Worm (Caenorhabditis elegans) whole organism, L3 larva: ENCODE results near the gene casy-1.
A peak's percentile ranks its signal among the peaks of the same experiment; 100 is the strongest.

ENCODE experiments used
- R02D3.7 ChIP-seq: fragments of 150-350 bp; optimal IDR thresholded peaks from 2 replicates; lab custom pipeline; 2014; ENCODE audit warnings: missing biosample characterization, missing genetic modification characterization
- aly-2 ChIP-seq: fragments of 150-350 bp; optimal IDR thresholded peaks from 2 replicates; lab custom pipeline; 2014; ENCODE audit warnings: missing biosample characterization, missing genetic modification characterization
- ama-1 ChIP-seq: fragments of 150-350 bp; optimal IDR thresholded peaks from 2 replicates; lab custom pipeline; 2018
- ceh-16 ChIP-seq: sonication (generic microtip); optimal IDR thresholded peaks from 2 replicates; lab custom pipeline; 2017; ENCODE audit warnings: missing biosample characterization, missing genetic modification characterization
- ceh-28 ChIP-seq: fragments of 150-350 bp; optimal IDR thresholded peaks from 2 replicates; lab custom pipeline; 2014; ENCODE audit warnings: missing biosample characterization, missing genetic modification reagents, missing genetic modification characterization
- ceh-82 ChIP-seq: fragments of 150-350 bp; optimal IDR thresholded peaks from 2 replicates; lab custom pipeline; 2014; ENCODE audit warnings: missing biosample characterization, missing genetic modification characterization
- ceh-9 ChIP-seq: sonication (generic microtip); optimal IDR thresholded peaks from 2 replicates; lab custom pipeline; 2018; ENCODE audit warnings: missing biosample characterization, missing genetic modification characterization
- daf-12 ChIP-seq: fragments of 150-350 bp; optimal IDR thresholded peaks from 2 replicates; lab custom pipeline; 2014; ENCODE audit warnings: missing biosample characterization, missing genetic modification reagents, missing genetic modification characterization
- egl-5 ChIP-seq: fragments of 150-350 bp; optimal IDR thresholded peaks from 2 replicates; lab custom pipeline; 2017; ENCODE audit warnings: missing biosample characterization, missing genetic modification reagents, missing genetic modification characterization, inconsistent platforms
- elt-1 ChIP-seq: fragments of 150-350 bp; optimal IDR thresholded peaks from 2 replicates; lab custom pipeline; 2014; ENCODE audit warnings: missing biosample characterization, missing genetic modification characterization
- elt-3 ChIP-seq, 3 experiments: fragments of 150-350 bp in 1 of 3; sonication (generic microtip) in 2 of 3; optimal IDR thresholded peaks; 2 replicates in 2 of 3; 4 replicates in 1 of 3; lab custom pipeline; 2014 to 2017; ENCODE audit warnings: missing biosample characterization in 3 of 3, missing genetic modification characterization in 3 of 3
- eor-1 ChIP-seq, 2 experiments: fragments of 150-350 bp; optimal IDR thresholded peaks; 2 replicates each; lab custom pipeline; 2014 to 2018; ENCODE audit warnings: missing biosample characterization in 2 of 2, missing genetic modification characterization in 2 of 2
- fkh-10 ChIP-seq: sonication (generic microtip); optimal IDR thresholded peaks from 2 replicates; lab custom pipeline; 2017; ENCODE audit warnings: missing biosample characterization, missing genetic modification reagents, missing genetic modification characterization
- fkh-2 ChIP-seq: fragments of 150-350 bp; optimal IDR thresholded peaks from 2 replicates; lab custom pipeline; 2014; ENCODE audit warnings: missing biosample characterization, missing genetic modification reagents, missing genetic modification characterization
- fos-1 ChIP-seq: fragments of 150-350 bp; optimal IDR thresholded peaks from 2 replicates; lab custom pipeline; 2014; ENCODE audit warnings: missing biosample characterization, missing genetic modification characterization
- hmg-11 ChIP-seq: sonication (generic microtip); optimal IDR thresholded peaks from 2 replicates; lab custom pipeline; 2016; ENCODE audit warnings: missing genetic modification characterization, missing compliant biosample characterization
- jun-1 ChIP-seq: fragments of 150-350 bp; optimal IDR thresholded peaks from 2 replicates; lab custom pipeline; 2014; ENCODE audit warnings: missing biosample characterization, missing genetic modification reagents, missing genetic modification characterization
- lin-15B ChIP-seq: fragments of 150-350 bp; optimal IDR thresholded peaks from 2 replicates; lab custom pipeline; 2014; ENCODE audit warnings: missing biosample characterization, missing genetic modification characterization
- lsy-12 ChIP-seq: sonication (generic microtip); optimal IDR thresholded peaks from 2 replicates; lab custom pipeline; 2016; ENCODE audit warnings: mild to moderate bottlenecking, missing genetic modification characterization, missing compliant biosample characterization
- mml-1 ChIP-seq: fragments of 150-350 bp; sonication (generic microtip); optimal IDR thresholded peaks from 3 replicates; lab custom pipeline; 2014; ENCODE audit warnings: missing biosample characterization, missing genetic modification characterization
- nfya-1 ChIP-seq: sonication (generic microtip); optimal IDR thresholded peaks from 2 replicates; lab custom pipeline; 2017; ENCODE audit warnings: missing genetic modification characterization, mild to moderate bottlenecking, missing compliant biosample characterization, antibody characterized with exemption, moderate library complexity; ENCODE audit not compliant: insufficient read depth
- nhr-11 ChIP-seq: fragments of 150-350 bp; optimal IDR thresholded peaks from 2 replicates; lab custom pipeline; 2014; ENCODE audit warnings: missing biosample characterization, missing genetic modification characterization
- nhr-12 ChIP-seq: fragments of 150-350 bp; optimal IDR thresholded peaks from 2 replicates; lab custom pipeline; 2014; ENCODE audit warnings: missing biosample characterization, missing genetic modification characterization
- nhr-237 ChIP-seq: fragments of 150-350 bp; optimal IDR thresholded peaks from 2 replicates; lab custom pipeline; 2014; ENCODE audit warnings: missing biosample characterization, missing genetic modification characterization
- nhr-25 ChIP-seq: sonication (generic microtip); optimal IDR thresholded peaks from 2 replicates; lab custom pipeline; 2017; ENCODE audit warnings: missing biosample characterization, missing genetic modification characterization
- nhr-28 ChIP-seq: fragments of 150-350 bp; optimal IDR thresholded peaks from 2 replicates; lab custom pipeline; 2014; ENCODE audit warnings: missing biosample characterization, missing genetic modification characterization
- nhr-76 ChIP-seq: fragments of 150-350 bp; sonication (generic microtip); optimal IDR thresholded peaks from 5 replicates; lab custom pipeline; 2014; ENCODE audit warnings: missing biosample characterization, missing genetic modification characterization
- nhr-77 ChIP-seq: fragments of 150-350 bp; optimal IDR thresholded peaks from 2 replicates; lab custom pipeline; 2014; ENCODE audit warnings: missing biosample characterization, missing genetic modification characterization
- pqm-1 ChIP-seq: fragments of 150-350 bp; optimal IDR thresholded peaks from 2 replicates; lab custom pipeline; 2017; ENCODE audit warnings: missing biosample characterization, missing genetic modification characterization, inconsistent platforms
- skn-1 ChIP-seq: fragments of 150-350 bp; optimal IDR thresholded peaks from 2 replicates; lab custom pipeline; 2014; ENCODE audit warnings: missing biosample characterization, missing genetic modification characterization
- snpc-4 ChIP-seq: fragments of 150-350 bp; optimal IDR thresholded peaks from 2 replicates; lab custom pipeline; 2014; ENCODE audit warnings: missing biosample characterization, missing genetic modification characterization
- tbx-2 ChIP-seq: sonication (generic microtip); optimal IDR thresholded peaks from 2 replicates; lab custom pipeline; 2016; ENCODE audit warnings: mild to moderate bottlenecking, missing genetic modification characterization, missing compliant biosample characterization
- unc-62 ChIP-seq: fragments of 150-350 bp; sonication (generic microtip); optimal IDR thresholded peaks from 4 replicates; lab custom pipeline; 2014; ENCODE audit warnings: missing biosample characterization, missing genetic modification reagents, missing genetic modification characterization
- ztf-11 ChIP-seq: fragments of 150-350 bp; optimal IDR thresholded peaks from 2 replicates; lab custom pipeline; 2014; ENCODE audit warnings: missing biosample characterization, missing genetic modification characterization
- ztf-4 ChIP-seq: fragments of 150-350 bp; optimal IDR thresholded peaks from 2 replicates; lab custom pipeline; 2014; ENCODE audit warnings: missing biosample characterization, missing genetic modification characterization

The casy-1 gene

DNA sequence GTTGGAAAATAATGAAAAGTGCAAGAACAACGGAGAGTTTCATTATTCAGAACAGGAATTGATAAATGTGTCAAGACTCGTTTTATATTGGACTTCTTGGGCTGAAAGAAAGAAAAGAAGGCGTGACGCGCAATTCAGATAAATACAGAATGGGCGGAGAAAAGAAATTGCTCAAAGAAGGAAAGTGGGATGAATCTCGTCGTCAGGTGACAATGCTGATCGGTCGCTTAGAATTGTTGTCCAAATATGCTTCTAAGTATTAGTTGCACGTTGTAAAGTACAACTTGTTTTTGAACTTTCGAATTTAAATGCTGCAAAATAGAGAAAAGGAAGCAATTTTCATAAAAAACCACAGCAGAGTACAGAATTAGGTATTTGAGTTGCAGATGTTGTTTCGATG is 34.2 kb upstream of the casy-1 start, which contains the start of gene ins-3:
TSS of gene ins-3 (minus strand) at position 101 of the 400 bp plus-strand sequence.
- TF ChIP-seq ceh-82 (no peak), nhr-25 (tag; lab: Kevin White, UChicago) (no peak), daf-12 (no peak), nhr-28 (tag; lab: Kevin White, UChicago) (no peak), R02D3.7 (tag; lab: Kevin White, UChicago) (no peak), ama-1 (lab: Kevin White, UChicago) (no peak), ceh-28 (no peak), fkh-2 (no peak), lin-15B (no peak), aly-2 (no peak), eor-1 (tag; optimal IDR thresholded peaks at IDR 0.05; lab: Kevin White, UChicago) (no peak), tbx-2 (tag; lab: Kevin White, UChicago) (no peak)

- TF ChIP-seq nhr-28 (tag; lab: Kevin White, UChicago) (no peak), nfya-1 (tag; lab: Kevin White, UChicago) (no peak), mml-1 (tag; lab: Kevin White, UChicago) (no peak), nhr-12 (tag; lab: Kevin White, UChicago) (no peak), pqm-1 (tag; lab: Kevin White, UChicago) (no peak), ceh-28 (no peak), lsy-12 (tag; lab: Kevin White, UChicago) (no peak)
Measured at ce11 chrII:5988224-5988623, 31.7 kb upstream of the casy-1 start, which contains the start of gene ins-2. ins-2 (plus strand) TSS chrII:5988524.

- TF ChIP-seq nhr-76 (tag; lab: Kevin White, UChicago) (no peak), elt-3 (tag; optimal IDR thresholded peaks at IDR 0.05; lab: Kevin White, UChicago) (no peak), lsy-12 (tag; lab: Kevin White, UChicago) (no peak), ama-1 (lab: Kevin White, UChicago) (no peak), ceh-16 (tag; lab: Kevin White, UChicago) (no peak), ceh-28 (no peak), nhr-11 (no peak), hmg-11 (tag; lab: Kevin White, UChicago) (no peak), ztf-11 (tag; lab: Kevin White, UChicago) (no peak), snpc-4 (tag; lab: Kevin White, UChicago) (no peak), ztf-4 (tag; lab: Kevin White, UChicago) (no peak), fkh-2 (no peak), lin-15B (no peak), nhr-237 (tag; lab: Kevin White, UChicago) (no peak), eor-1 (tag; optimal IDR thresholded peaks at IDR 0.05; lab: Kevin White, UChicago) (no peak), nhr-12 (tag; lab: Kevin White, UChicago) (no peak), jun-1 (tag; lab: Kevin White, UChicago) (no peak), ceh-9 (tag; lab: Kevin White, UChicago) (no peak), nhr-28 (tag; lab: Kevin White, UChicago) (no peak)
Measured at ce11 chrII:5974878-5975277, 18.4 kb upstream of the casy-1 start, which contains the start of gene B0034.5. B0034.5 (minus strand) TSS chrII:5974978.

ce11 chrII:5969303-5969702 is 12.8 kb upstream of the casy-1 start, which contains the start of gene B0034.4:
B0034.4 (minus strand) TSS chrII:5969531.
- TF ChIP-seq skn-1 (no peak), nhr-25 (tag; lab: Kevin White, UChicago) (peak; percentile 21)

ce11 chrII:5968037-5968436 is 11.6 kb upstream of the casy-1 start, which contains the start of gene B0034.1:
B0034.1 (plus strand) TSS chrII:5968337.
- no peak for TF ChIP-seq lsy-12 (tag; lab: Kevin White, UChicago)
- TF ChIP-seq ama-1 (lab: Kevin White, UChicago), result no peak
- no peak for TF ChIP-seq aly-2
- TF ChIP-seq nhr-12 (tag; lab: Kevin White, UChicago), result no peak
- TF ChIP-seq fkh-10, result no peak
- no peak for TF ChIP-seq pqm-1 (tag; lab: Kevin White, UChicago)
- TF ChIP-seq lin-15B, result no peak
- TF ChIP-seq nhr-11, result no peak
- TF ChIP-seq ztf-11 (tag; lab: Kevin White, UChicago), result no peak
- no peak for TF ChIP-seq egl-5 (tag; lab: Kevin White, UChicago)
- no peak for TF ChIP-seq nhr-76 (tag; lab: Kevin White, UChicago)
- no peak for TF ChIP-seq nhr-77 (tag; lab: Kevin White, UChicago)
- TF ChIP-seq unc-62, result no peak
- TF ChIP-seq eor-1 (tag; optimal IDR thresholded peaks at IDR 0.05; lab: Kevin White, UChicago), result no peak
- no peak for TF ChIP-seq fos-1
- TF ChIP-seq elt-1 (tag; lab: Kevin White, UChicago), result no peak
